Worm (Caenorhabditis elegans): ENCODE results near the gene mltn-10.

Gene mltn-10

DNA sequence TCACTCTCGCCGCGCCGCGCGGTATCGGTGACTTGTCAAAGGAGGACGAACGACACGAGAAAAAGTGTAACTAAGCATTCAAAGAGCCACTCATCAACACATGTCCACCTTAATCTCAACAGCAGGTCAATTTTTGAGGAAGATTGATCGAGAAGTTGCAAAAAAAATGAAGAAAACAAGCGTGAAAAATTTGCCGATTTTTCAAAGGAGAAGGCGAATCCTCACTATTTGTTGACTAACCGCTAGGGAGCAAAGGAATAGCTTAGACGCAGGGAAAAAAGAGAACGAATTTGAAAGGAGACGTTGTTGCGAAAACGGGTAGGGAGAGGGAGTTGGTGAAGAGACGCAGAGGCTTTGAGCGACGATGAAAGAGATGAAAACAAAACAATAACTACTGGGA, 22.4 kb downstream of the mltn-10 start:
- no peak for TF ChIP-seq F37B4.10 (GFP tag; IDR thresholded peaks at IDR 0.05)
- TF ChIP-seq snpc-4 (GFP tag; optimal IDR thresholded peaks at IDR 0.05): no peak
- peak in 2 of 4 experiments; percentile 15 to 40 for TF ChIP-seq snpc-4 (tag; optimal IDR thresholded peaks at IDR 0.05)
- no peak for TF ChIP-seq athp-1 (tag; optimal IDR thresholded peaks at IDR 0.05)
- TF ChIP-seq hmg-1.2 (GFP tag; IDR thresholded peaks at IDR 0.05): peak; percentile 74; the same call in 1 of the 2 replicates
- no peak for TF ChIP-seq hlh-26 (GFP tag; conservative IDR thresholded peaks at IDR 0.05)
- no peak for TF ChIP-seq cebp-1 (GFP tag; IDR thresholded peaks at IDR 0.05)
- TF ChIP-seq cebp-1 (tag; optimal IDR thresholded peaks at IDR 0.05): peak; percentile 64
- no peak for TF ChIP-seq Y79H2A.3 (GFP tag; conservative IDR thresholded peaks at IDR 0.05)
- TF ChIP-seq F57C9.4 (tag; optimal IDR thresholded peaks at IDR 0.05): no peak

DNA sequence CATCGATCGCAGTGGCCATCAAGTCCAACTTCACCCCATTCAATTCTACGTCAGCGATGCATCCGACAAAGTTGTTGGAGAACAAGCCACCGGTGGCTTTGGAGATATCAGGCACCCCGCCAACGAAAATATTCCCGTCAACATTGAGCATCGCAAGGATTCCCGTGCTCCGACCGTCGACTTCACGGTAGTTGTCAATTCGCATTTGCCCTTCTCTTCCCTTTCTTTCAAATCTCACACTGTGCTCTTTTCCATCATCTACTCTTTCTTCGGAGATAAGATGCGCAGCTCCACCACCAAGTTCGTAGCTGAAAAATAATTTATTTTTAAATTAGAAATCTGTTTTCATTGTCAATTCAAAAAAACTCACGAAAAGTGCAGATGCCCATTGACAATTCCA, 24.7 kb downstream of the mltn-10 start:
- TF ChIP-seq snpc-3.4 (tag; optimal IDR thresholded peaks at IDR 0.05) (no peak), F10E7.11 (tag; optimal IDR thresholded peaks at IDR 0.05) (no peak), F33H1.4 (GFP tag; IDR thresholded peaks at IDR 0.05) (no peak), sdz-38 (tag; optimal IDR thresholded peaks at IDR 0.05) (no peak), hrde-1 (tag; optimal IDR thresholded peaks at IDR 0.05; ENCODE audit: borderline replicate concordance) (no peak)

DNA sequence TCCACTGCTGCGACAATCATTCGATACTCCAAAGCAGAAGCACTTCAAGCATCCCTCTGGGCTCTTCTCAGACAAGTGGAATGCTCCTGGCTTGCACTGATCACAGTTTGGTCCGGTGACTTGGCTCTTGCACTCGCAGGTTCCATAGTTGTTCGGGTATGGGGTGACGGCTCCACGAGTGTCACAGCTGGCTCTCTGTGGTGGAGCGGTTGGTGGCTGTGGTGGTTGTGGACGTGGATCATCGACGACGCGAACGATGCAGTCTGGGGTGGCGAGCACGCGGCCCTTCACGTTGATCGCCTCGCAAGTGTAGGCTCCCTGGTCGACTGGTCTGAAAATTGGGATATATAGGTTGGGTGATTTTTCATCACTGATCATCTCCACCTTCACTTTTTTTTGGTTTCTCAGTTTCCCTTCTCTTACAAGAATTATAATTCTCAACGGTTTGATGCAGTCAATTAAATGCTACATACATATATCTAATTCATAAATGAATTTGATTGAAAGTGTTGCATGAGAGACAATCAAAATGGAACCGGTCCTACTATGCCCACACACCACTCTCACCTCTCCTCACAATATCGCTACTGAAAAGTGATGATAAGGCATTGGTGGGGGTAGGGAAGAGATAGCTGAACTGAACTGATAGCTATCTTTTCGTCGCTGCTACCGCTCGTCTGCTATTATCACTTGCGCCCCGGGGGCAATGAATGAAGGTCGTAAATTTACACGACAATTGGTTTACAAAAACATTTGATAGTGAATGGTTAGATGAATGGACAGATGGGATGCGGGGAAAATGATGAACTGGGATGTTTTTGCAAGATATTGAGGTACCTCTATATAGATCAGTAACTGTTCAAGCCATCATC, 42.0 kb downstream of the mltn-10 start:
- TF ChIP-seq Y67H2A.10 (GFP tag; conservative IDR thresholded peaks at IDR 0.05): no peak
- peak; percentile 84 for TF ChIP-seq zfh-2 (GFP tag; conservative IDR thresholded peaks at IDR 0.05)

DNA sequence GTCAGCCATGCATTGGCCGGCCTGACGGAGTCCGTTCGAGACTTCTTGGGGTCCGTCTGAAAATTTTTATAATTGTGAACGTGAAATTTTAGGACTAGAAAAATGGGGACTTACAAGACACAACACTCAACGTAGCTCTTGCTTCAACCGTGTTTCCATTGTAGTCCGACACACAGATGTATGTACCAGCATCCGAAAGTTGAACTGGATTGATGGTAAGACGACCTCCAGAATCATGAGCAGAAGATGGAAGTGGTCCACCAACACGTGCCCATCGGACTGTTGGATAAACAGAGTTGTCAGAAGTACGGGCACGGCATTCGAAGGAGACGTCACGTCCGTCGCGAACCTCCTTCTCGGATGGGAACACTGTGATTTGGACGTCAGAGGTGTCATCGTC, 43.4 kb downstream of the mltn-10 start:
- TF ChIP-seq Y79H2A.3 (GFP tag; conservative IDR thresholded peaks at IDR 0.05) (no peak), ztf-28 (GFP tag; IDR thresholded peaks at IDR 0.05) (no peak), mcd-1 (GFP tag; IDR thresholded peaks at IDR 0.05) (no peak), attf-3 (GFP tag; conservative IDR thresholded peaks at IDR 0.05) (no peak), dpff-1 (tag; optimal IDR thresholded peaks at IDR 0.05) (no peak), lir-1 (GFP tag; conservative IDR thresholded peaks at IDR 0.05) (no peak), let-607 (tag; optimal IDR thresholded peaks at IDR 0.05) (no peak), fkh-3 (tag; optimal IDR thresholded peaks at IDR 0.05) (no peak), C06A6.2 (GFP tag; conservative IDR thresholded peaks at IDR 0.05) (no peak), efl-1 (GFP tag; optimal IDR thresholded peaks at IDR 0.05) (no peak), ztf-25 (GFP tag; IDR thresholded peaks at IDR 0.05) (no peak), mxl-1 (tag; optimal IDR thresholded peaks at IDR 0.05) (no peak), hlh-26 (GFP tag; conservative IDR thresholded peaks at IDR 0.05) (no peak), nfya-2 (GFP tag; IDR thresholded peaks at IDR 0.05) (no peak), B0035.1 (tag; optimal IDR thresholded peaks at IDR 0.05) (no peak), F37B4.10 (GFP tag; IDR thresholded peaks at IDR 0.05) (no peak)

DNA sequence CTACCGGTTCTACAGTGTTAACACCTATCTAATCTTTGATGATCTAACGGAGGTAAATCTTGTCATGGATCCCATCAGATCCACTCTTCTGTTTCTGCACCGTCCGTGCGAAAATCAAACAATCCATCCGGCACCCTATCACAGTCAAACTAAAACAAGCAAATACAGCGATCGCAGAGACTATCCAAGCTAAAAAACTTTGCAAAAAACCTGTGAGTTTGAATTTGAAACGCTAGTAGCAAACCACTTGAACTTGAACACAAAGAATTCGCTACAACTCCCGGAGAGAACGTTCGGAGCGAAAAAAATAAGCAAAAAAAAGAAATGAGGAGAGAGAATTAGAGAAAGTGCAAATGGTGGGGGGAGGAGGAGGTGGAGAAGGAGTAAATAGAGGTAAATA, 45.8 kb downstream of the mltn-10 start:
- TF ChIP-seq chd-7 (tag; optimal IDR thresholded peaks at IDR 0.05): no peak

All from whole organism, young adult.